Fruit fly (Drosophila melanogaster) whole organism, embryonic: ENCODE data around the gene Papss.

ENCODE experiments used
- Ada2b ChIP-seq: fragments of 200-800 bp; sonication (Bioruptor generic); IDR thresholded peaks from 2 replicates; pipeline ENCODE4 v1.3.6; 2022; ENCODE audit warnings: missing biosample characterization, missing genetic modification characterization
- Adf1 ChIP-seq: fragments of 200-800 bp; sonication (Bioruptor generic); IDR thresholded peaks from 2 replicates; pipeline ENCODE4 v1.3.6; 2022; ENCODE audit warnings: missing biosample characterization, missing genetic modification characterization
- Atf3 ChIP-seq: fragments of 200-800 bp; sonication (Bioruptor generic); optimal IDR thresholded peaks from 3 replicates; lab custom pipeline; 2016; ENCODE audit warnings: missing biosample characterization, missing genetic modification characterization
- BtbVII ChIP-seq: fragments of 200-800 bp; sonication (Bioruptor generic); optimal IDR thresholded peaks from 3 replicates; lab custom pipeline; 2017; ENCODE audit warnings: missing biosample characterization, mild to moderate bottlenecking, missing genetic modification characterization
- CG10274 ChIP-seq: fragments of 200-800 bp; sonication (Bioruptor generic); optimal IDR thresholded peaks from 3 replicates; lab custom pipeline; 2017; ENCODE audit warnings: missing biosample characterization, mild to moderate bottlenecking, missing genetic modification characterization
- CG11696 ChIP-seq: fragments of 200-800 bp; sonication (Bioruptor generic); IDR thresholded peaks from 2 replicates; pipeline ENCODE4 v1.3.6; 2022; ENCODE audit warnings: missing biosample characterization, missing genetic modification characterization
- CG12155 ChIP-seq: fragments of 200-800 bp; sonication (Bioruptor generic); optimal IDR thresholded peaks from 3 replicates; lab custom pipeline; 2016; ENCODE audit warnings: missing biosample characterization, missing genetic modification characterization
- CG13424 ChIP-seq: fragments of 200-800 bp; sonication (Bioruptor generic); optimal IDR thresholded peaks from 2 replicates; lab custom pipeline; 2019; ENCODE audit warnings: missing biosample characterization, mild to moderate bottlenecking, missing genetic modification characterization, moderate library complexity
- CG14050 ChIP-seq: fragments of 200-800 bp; sonication (Bioruptor generic); IDR thresholded peaks from 3 replicates; pipeline ENCODE4 v1.3.6; 2022; ENCODE audit warnings: missing biosample characterization, missing genetic modification characterization
- CG17328 ChIP-seq: fragments of 200-800 bp; sonication (Bioruptor generic); IDR thresholded peaks from 2 replicates; pipeline ENCODE4 v1.3.6; 2022; ENCODE audit warnings: missing biosample characterization, missing genetic modification characterization
- CG17912 ChIP-seq: fragments of 200-800 bp; sonication (Bioruptor generic); optimal IDR thresholded peaks from 2 replicates; lab custom pipeline; 2018; ENCODE audit warnings: missing biosample characterization, mild to moderate bottlenecking, missing genetic modification characterization
- CG1832 ChIP-seq: fragments of 200-800 bp; sonication (Bioruptor generic); optimal IDR thresholded peaks from 2 replicates; lab custom pipeline; 2017; ENCODE audit warnings: missing biosample characterization, mild to moderate bottlenecking, missing genetic modification characterization, inconsistent platforms
- CG2712 ChIP-seq: fragments of 200-800 bp; optimal IDR thresholded peaks from 3 replicates; lab custom pipeline; 2019; ENCODE audit warnings: missing biosample characterization, mild to moderate bottlenecking, missing genetic modification characterization, moderate library complexity
- CG5180 ChIP-seq: fragments of 200-800 bp; sonication (Bioruptor generic); optimal IDR thresholded peaks from 3 replicates; lab custom pipeline; 2017; ENCODE audit warnings: missing biosample characterization, missing genetic modification characterization, mild to moderate bottlenecking, moderate library complexity, missing genetic modification reagents
- CG6254 ChIP-seq: fragments of 200-800 bp; sonication (Bioruptor generic); optimal IDR thresholded peaks from 3 replicates; lab custom pipeline; 2017; ENCODE audit warnings: mild to moderate bottlenecking, missing biosample characterization, missing genetic modification reagents, missing genetic modification characterization
- CG8388 ChIP-seq: fragments of 200-800 bp; sonication (Bioruptor generic); optimal IDR thresholded peaks from 2 replicates; lab custom pipeline; 2019; ENCODE audit warnings: missing biosample characterization, mild to moderate bottlenecking, missing genetic modification characterization, moderate library complexity
- Ets65A ChIP-seq: fragments of 200-800 bp; sonication (Bioruptor generic); peaks from one replicate; lab custom pipeline; 2016; ENCODE audit warnings: missing biosample characterization, missing genetic modification characterization
- H15 ChIP-seq: fragments of 200-800 bp; sonication (Bioruptor generic); IDR thresholded peaks from 3 replicates; pipeline ENCODE4 v1.3.6; 2022; ENCODE audit warnings: missing biosample characterization, missing genetic modification characterization
- HLH4C ChIP-seq: fragments of 200-800 bp; sonication (Bioruptor generic); IDR thresholded peaks from 3 replicates; pipeline ENCODE4 v1.3.6; 2022; ENCODE audit warnings: missing biosample characterization, missing genetic modification characterization; ENCODE audit not compliant: partially characterized antibody
- Kr ChIP-seq: fragments of 200-800 bp; sonication (Bioruptor generic); optimal IDR thresholded peaks from 2 replicates; lab custom pipeline; 2017; ENCODE audit warnings: missing biosample characterization, mild to moderate bottlenecking, missing genetic modification characterization
- Max ChIP-seq: fragments of 200-800 bp; sonication (Bioruptor generic); optimal IDR thresholded peaks from 2 replicates; lab custom pipeline; 2016; ENCODE audit warnings: missing biosample characterization, mild to moderate bottlenecking, missing genetic modification characterization
- Optix ChIP-seq: fragments of 200-800 bp; sonication (Bioruptor generic); IDR thresholded peaks from 3 replicates; pipeline ENCODE4 v1.3.6; 2022; ENCODE audit warnings: missing biosample characterization, missing genetic modification characterization
- PHDP ChIP-seq: fragments of 200-800 bp; sonication (Bioruptor generic); optimal IDR thresholded peaks from 3 replicates; lab custom pipeline; 2018; ENCODE audit warnings: missing biosample characterization, mild to moderate bottlenecking, missing genetic modification characterization, moderate library complexity
- Rfx ChIP-seq: fragments of 200-800 bp; sonication (Bioruptor generic); IDR thresholded peaks from 2 replicates; pipeline ENCODE4 v1.3.6; 2022; ENCODE audit warnings: missing biosample characterization, missing genetic modification characterization
- Sox100B ChIP-seq: fragments of 200-800 bp; sonication (Bioruptor generic); optimal IDR thresholded peaks from 3 replicates; lab custom pipeline; 2018; ENCODE audit warnings: missing biosample characterization, mild to moderate bottlenecking, missing genetic modification characterization
- Stat92E ChIP-seq, 3 experiments: fragments of >200 bp in 2 of 3; fragments of 200-800 bp in 1 of 3; sonication (Bioruptor generic) in 1 of 3; optimal IDR thresholded peaks; 2 replicates each; lab custom pipeline; 2017 to 2019; ENCODE audit warnings: missing biosample characterization in 3 of 3, missing genetic modification characterization in 3 of 3, mild to moderate bottlenecking in 1 of 3, moderate library complexity in 1 of 3
- YL-1 ChIP-seq: fragments of 200-800 bp; sonication (Bioruptor generic); optimal IDR thresholded peaks from 3 replicates; lab custom pipeline; 2017; ENCODE audit warnings: missing biosample characterization, mild to moderate bottlenecking, missing genetic modification characterization
- btn ChIP-seq: fragments of 200-800 bp; sonication (Bioruptor generic); optimal IDR thresholded peaks from 2 replicates; lab custom pipeline; 2016; ENCODE audit warnings: missing biosample characterization, missing genetic modification characterization
- cato ChIP-seq: fragments of 200-800 bp; sonication (Bioruptor generic); optimal IDR thresholded peaks from 2 replicates; lab custom pipeline; 2016; ENCODE audit warnings: missing biosample characterization, missing genetic modification characterization, borderline replicate concordance
- disco-r ChIP-seq: fragments of 200-800 bp; sonication (Bioruptor generic); optimal IDR thresholded peaks from 2 replicates; lab custom pipeline; 2016; ENCODE audit warnings: missing biosample characterization, missing genetic modification characterization
- dpn ChIP-seq, 2 experiments: fragments of 200-800 bp; sonication (Bioruptor generic); optimal IDR thresholded peaks; 3 replicates each; lab custom pipeline; 2016; ENCODE audit warnings: missing biosample characterization in 2 of 2, missing genetic modification characterization in 2 of 2
- fd64A ChIP-seq: fragments of 200-800 bp; sonication (Bioruptor generic); optimal IDR thresholded peaks from 3 replicates; lab custom pipeline; 2018; ENCODE audit warnings: missing biosample characterization, mild to moderate bottlenecking, missing genetic modification characterization
- gro ChIP-seq: fragments of 200-800 bp; sonication (Bioruptor generic); optimal IDR thresholded peaks from 2 replicates; lab custom pipeline; 2016; ENCODE audit warnings: missing biosample characterization, missing genetic modification characterization
- hb ChIP-seq: fragments of 200-800 bp; sonication (Bioruptor generic); IDR thresholded peaks from 3 replicates; pipeline ENCODE4 v1.3.6; 2022; ENCODE audit warnings: missing biosample characterization, missing genetic modification characterization; ENCODE audit not compliant: partially characterized antibody
- knrl ChIP-seq: fragments of 200-800 bp; sonication (Bioruptor generic); IDR thresholded peaks from 3 replicates; pipeline ENCODE4 v1.3.6; 2022; ENCODE audit warnings: missing biosample characterization, missing genetic modification characterization; ENCODE audit not compliant: partially characterized antibody
- lola ChIP-seq, 3 experiments: fragments of >200 bp in 2 of 3; fragments of 200-800 bp in 1 of 3; sonication (Bioruptor generic) in 1 of 3; optimal IDR thresholded peaks; 2 replicates each; lab custom pipeline; 2017 to 2019; ENCODE audit warnings: missing biosample characterization in 3 of 3, missing genetic modification characterization in 3 of 3, mild to moderate bottlenecking in 1 of 3, moderate library complexity in 1 of 3
- nerfin-1 ChIP-seq: fragments of 200-800 bp; sonication (Bioruptor generic); optimal IDR thresholded peaks from 3 replicates; lab custom pipeline; 2019; ENCODE audit warnings: missing biosample characterization, mild to moderate bottlenecking, missing genetic modification characterization, moderate library complexity
- nmo ChIP-seq: fragments of 200-800 bp; sonication (Bioruptor generic); optimal IDR thresholded peaks from 2 replicates; lab custom pipeline; 2018; ENCODE audit warnings: missing biosample characterization, mild to moderate bottlenecking, missing genetic modification characterization, moderate library complexity
- phol ChIP-seq: fragments of 200-800 bp; sonication (Bioruptor generic); optimal IDR thresholded peaks from 3 replicates; lab custom pipeline; 2018; ENCODE audit warnings: missing biosample characterization, mild to moderate bottlenecking, missing genetic modification characterization, moderate library complexity
- psq ChIP-seq: fragments of 200-800 bp; sonication (Bioruptor generic); optimal IDR thresholded peaks from 2 replicates; lab custom pipeline; 2017; ENCODE audit warnings: missing biosample characterization, missing genetic modification characterization
- sd ChIP-seq: fragments of 200-800 bp; sonication (Bioruptor generic); optimal IDR thresholded peaks from 3 replicates; lab custom pipeline; 2018; ENCODE audit warnings: missing biosample characterization, mild to moderate bottlenecking, missing genetic modification characterization, moderate library complexity
- sens ChIP-seq: fragments of 200-800 bp; sonication (Bioruptor generic); peaks from one replicate; lab custom pipeline; 2016; ENCODE audit warnings: missing biosample characterization, missing genetic modification characterization
- slp2 ChIP-seq: fragments of 200-800 bp; sonication (Bioruptor generic); optimal IDR thresholded peaks from 2 replicates; lab custom pipeline; 2016; ENCODE audit warnings: missing biosample characterization, missing genetic modification characterization
- tgo ChIP-seq: fragments of 200-800 bp; sonication (Bioruptor generic); IDR thresholded peaks from 3 replicates; pipeline ENCODE4 v1.3.6; 2022; ENCODE audit warnings: missing biosample characterization, missing genetic modification characterization
- tin ChIP-seq: fragments of 200-800 bp; sonication (Bioruptor generic); optimal IDR thresholded peaks from 3 replicates; lab custom pipeline; 2016; ENCODE audit warnings: missing biosample characterization, missing genetic modification characterization
- tll ChIP-seq, 2 experiments: fragments of 200-800 bp in 1 of 2; fragments of >200 bp in 1 of 2; sonication (Bioruptor generic) in 1 of 2; optimal IDR thresholded peaks; 2 replicates each; lab custom pipeline; 2017 to 2019; ENCODE audit warnings: missing biosample characterization in 2 of 2, missing genetic modification characterization in 2 of 2, mild to moderate bottlenecking in 1 of 2, moderate library complexity in 1 of 2
- zen2 ChIP-seq: fragments of 200-800 bp; sonication (Bioruptor generic); IDR thresholded peaks from 3 replicates; pipeline ENCODE4 v1.3.6; 2022; ENCODE audit warnings: missing biosample characterization, missing genetic modification characterization; ENCODE audit not compliant: partially characterized antibody

Gene Papss

DNA sequence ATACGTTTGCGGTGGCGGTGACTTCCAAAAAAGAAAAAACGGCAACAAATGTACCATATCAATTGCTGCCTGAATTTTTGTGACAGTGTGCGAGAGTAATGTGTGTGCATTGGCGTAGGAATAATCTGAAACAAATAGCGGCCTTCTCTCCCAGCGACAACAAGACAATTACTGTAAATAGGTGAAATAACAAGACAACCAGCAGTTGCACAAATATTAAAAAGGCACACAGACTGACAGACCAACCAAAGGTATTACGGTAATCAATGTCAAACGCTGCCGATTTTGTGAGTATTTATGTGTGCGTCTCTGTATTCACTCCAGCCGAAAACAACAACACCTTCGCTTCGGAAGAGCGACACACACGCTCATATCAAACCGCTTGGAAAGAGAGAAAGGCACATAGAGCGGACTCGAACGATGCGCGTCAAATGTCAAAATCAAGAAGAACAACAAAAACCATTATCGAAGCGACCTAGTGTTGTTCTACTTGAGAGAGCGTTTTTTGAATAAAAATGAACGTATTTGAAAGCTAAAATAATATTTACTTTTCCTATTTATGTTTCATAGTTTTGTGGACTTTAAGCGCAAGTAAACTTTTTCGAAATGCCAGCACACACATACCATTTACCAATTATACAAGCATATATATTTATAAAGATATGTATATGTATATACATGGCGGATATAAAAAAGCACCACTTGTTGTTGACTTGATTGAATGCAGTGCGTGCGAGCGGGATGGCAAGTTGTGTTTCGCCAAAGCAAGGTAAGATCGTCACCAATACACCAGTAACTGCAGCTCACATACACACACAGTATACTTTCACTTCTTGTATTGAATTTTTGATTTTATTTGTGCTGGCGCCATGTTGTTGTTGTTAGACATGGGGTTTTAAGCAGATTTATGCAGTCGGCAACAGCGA lies 62.0 kb downstream of the Papss start (continued):
- TF ChIP-seq tll (GFP tag; optimal IDR thresholded peaks at IDR 0.05; lab: Kevin White, UChicago) (peak in 1 of 2 experiments; percentile 61), lola (GFP tag; optimal IDR thresholded peaks at IDR 0.05; lab: Kevin White, UChicago) (peak in 1 of 3 experiments; percentile 56), nerfin-1 (tag; lab: Kevin White, UChicago) (peak; percentile 46), gro (GFP tag; lab: Kevin White, UChicago) (peak; percentile 52), YL-1 (GFP tag; lab: Kevin White, UChicago) (peak; percentile 17), Sox100B (GFP tag; lab: Kevin White, UChicago) (peak; percentile 42), cato (GFP tag; lab: Kevin White, UChicago) (peak; percentile 53), H15 (GFP tag; lab: Robert Waterston, UW) (peak; percentile 65; the same call in 2 of the 3 replicates), Atf3 (no peak), psq (GFP tag; lab: Kevin White, UChicago) (peak; percentile 15), btn (GFP tag; lab: Kevin White, UChicago) (peak; percentile 72), dpn (GFP tag; optimal IDR thresholded peaks at IDR 0.05; lab: Kevin White, UChicago) (peak; percentile 34 to 68), sd (tag; lab: Kevin White, UChicago) (peak; percentile 84), fd64A (GFP tag; lab: Kevin White, UChicago) (peak; percentile 83), Optix (peak; percentile 50; the same call in 1 of the 3 replicates), CG12155 (GFP tag; lab: Kevin White, UChicago) (peak; percentile 14), tin (peak; percentile 12), hb (GFP tag; lab: Robert Waterston, UW) (no peak), CG11696 (GFP tag; lab: Robert Waterston, UW) (peak; percentile 48), CG2712 (tag; lab: Kevin White, UChicago) (peak; percentile 41), Stat92E (GFP tag; optimal IDR thresholded peaks at IDR 0.05; lab: Kevin White, UChicago) (peak in 1 of 3 experiments; percentile 28), CG8388 (GFP tag; lab: Kevin White, UChicago) (peak; percentile 0), HLH4C (no peak), CG13424 (tag; lab: Kevin White, UChicago) (peak; percentile 33), BtbVII (GFP tag; lab: Kevin White, UChicago) (peak; percentile 77), slp2 (no peak), tgo (GFP tag; lab: Robert Waterston, UW) (no peak), PHDP (tag; lab: Kevin White, UChicago) (peak; percentile 75), disco-r (peak; percentile 44), CG14050 (0 out of 3 replicates have a peak, but pooled peaks have one; percentile 14), Kr (peak; percentile 22), Ada2b (GFP tag; lab: Robert Waterston, UW) (peak; percentile 21; the same call in 1 of the 2 replicates), Rfx (GFP tag; lab: Robert Waterston, UW) (peak; percentile 57; the same call in 1 of the 2 replicates), CG1832 (GFP tag; lab: Kevin White, UChicago) (no peak), CG6254 (GFP tag; lab: Kevin White, UChicago) (peak; percentile 53), knrl (GFP tag; lab: Robert Waterston, UW) (no peak), Adf1 (0 out of 2 replicates have a peak, but pooled peaks have one; percentile 29), CG5180 (GFP tag; lab: Kevin White, UChicago) (peak; percentile 50), Max (GFP tag; lab: Kevin White, UChicago) (peak; percentile 22), sens (peak; percentile 95), CG17912 (GFP tag; lab: Kevin White, UChicago) (peak; percentile 34), CG10274 (GFP tag; lab: Kevin White, UChicago) (peak; percentile 18), phol (tag; lab: Kevin White, UChicago) (no peak), Ets65A (GFP tag; lab: Kevin White, UChicago) (no peak), nmo (GFP tag; lab: Kevin White, UChicago) (peak; percentile 1), zen2 (GFP tag; lab: Robert Waterston, UW) (no peak), CG17328 (peak; percentile 53)
